Worm (Caenorhabditis elegans) whole organism, early embryonic: ENCODE results near the gene tre-2.

Source experiments
- B0310.2 ChIP-seq: sonication (generic microtip); optimal IDR thresholded peaks from 2 replicates; lab custom pipeline; 2016; ENCODE audit warnings: mild to moderate bottlenecking, missing genetic modification characterization, missing compliant biosample characterization
- F13C5.2 ChIP-seq: sonication (generic microtip); optimal IDR thresholded peaks from 2 replicates; lab custom pipeline; 2017; ENCODE audit warnings: mild to moderate bottlenecking, missing genetic modification characterization, inconsistent platforms, missing compliant biosample characterization
- aly-1 ChIP-seq: sonication (generic microtip); optimal IDR thresholded peaks from 2 replicates; lab custom pipeline; 2016; ENCODE audit warnings: missing genetic modification characterization, missing compliant biosample characterization
- ama-1 ChIP-seq: fragments of 150-350 bp; optimal IDR thresholded peaks from 2 replicates; lab custom pipeline; 2014
- ceh-13 ChIP-seq: fragments of 200-800 bp; sonication (Bioruptor generic); optimal IDR thresholded peaks from 2 replicates; lab custom pipeline; 2018; ENCODE audit warnings: mild to moderate bottlenecking, missing genetic modification characterization, missing compliant biosample characterization
- ceh-36 ChIP-seq: sonication (generic microtip); optimal IDR thresholded peaks from 2 replicates; lab custom pipeline; 2016; ENCODE audit warnings: missing genetic modification characterization, inconsistent platforms, missing compliant biosample characterization
- ets-7 ChIP-seq: sonication (generic microtip); optimal IDR thresholded peaks from 2 replicates; lab custom pipeline; 2016; ENCODE audit warnings: missing genotype, missing genetic modification characterization, missing compliant biosample characterization
- flt-1 ChIP-seq: fragments of 200-800 bp; sonication (Bioruptor generic); IDR thresholded peaks from 2 replicates; pipeline ENCODE4 v1.3.6; 2022; ENCODE audit warnings: missing genetic modification characterization, missing compliant biosample characterization
- hmbx-1 ChIP-seq: sonication (generic microtip); optimal IDR thresholded peaks from 2 replicates; lab custom pipeline; 2016; ENCODE audit warnings: mild to moderate bottlenecking, missing genetic modification characterization, missing compliant biosample characterization
- hmg-4 ChIP-seq: fragments of 200-800 bp; sonication (Bioruptor generic); optimal IDR thresholded peaks from 2 replicates; lab custom pipeline; 2018; ENCODE audit warnings: mild to moderate bottlenecking, missing genetic modification characterization, missing compliant biosample characterization
- hnd-1 ChIP-seq: sonication (generic microtip); optimal IDR thresholded peaks from 2 replicates; lab custom pipeline; 2016; ENCODE audit warnings: missing genetic modification characterization, missing compliant biosample characterization
- pes-1 ChIP-seq: fragments of 200-800 bp; sonication (Bioruptor generic); IDR thresholded peaks from 2 replicates; pipeline ENCODE4 v1.3.6; 2022; ENCODE audit warnings: missing genetic modification reagents, missing genetic modification characterization, missing compliant biosample characterization
- scrt-1 ChIP-seq: fragments of 200-800 bp; sonication (Bioruptor generic); IDR thresholded peaks from 2 replicates; pipeline ENCODE4 v1.3.6; 2022; ENCODE audit warnings: missing genetic modification characterization, missing compliant biosample characterization
- sea-1 ChIP-seq: fragments of 200-800 bp; sonication (Bioruptor generic); conservative IDR thresholded peaks from 2 replicates; pipeline ENCODE4 v1.3.6; 2022; ENCODE audit warnings: missing genetic modification characterization, missing compliant biosample characterization
- tbx-11 ChIP-seq: fragments of 200-800 bp; sonication (Bioruptor generic); IDR thresholded peaks from 2 replicates; pipeline ENCODE4 v1.3.6; 2022; ENCODE audit warnings: missing genetic modification characterization, missing compliant biosample characterization
- tbx-37 ChIP-seq: fragments of 200-800 bp; sonication (Bioruptor generic); conservative IDR thresholded peaks from 2 replicates; pipeline ENCODE4 v1.3.6; 2022; ENCODE audit warnings: missing genetic modification reagents, missing genetic modification characterization, missing compliant biosample characterization
- tra-4 ChIP-seq: sonication (generic microtip); optimal IDR thresholded peaks from 2 replicates; lab custom pipeline; 2017; ENCODE audit warnings: missing genetic modification characterization, missing compliant biosample characterization

Gene tre-2

DNA sequence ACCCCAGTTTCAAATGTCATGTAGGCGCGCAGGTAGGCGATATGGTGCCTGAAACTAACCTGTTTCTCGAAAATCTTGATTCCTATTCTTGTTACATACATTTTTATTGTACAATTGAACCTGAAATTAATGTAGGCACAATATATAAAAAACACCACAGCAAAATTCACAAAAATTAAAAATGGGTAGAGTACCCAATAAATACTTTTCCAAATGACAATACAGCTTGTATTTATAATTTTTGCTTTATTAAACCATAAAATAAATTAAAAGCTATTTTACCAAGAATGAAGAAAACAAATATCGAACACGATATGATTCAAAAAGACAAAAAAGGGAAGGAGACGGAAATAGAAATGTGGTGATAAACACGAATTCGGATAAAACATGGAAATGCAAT, at the start of gene tre-2:
TSS of gene tre-2 (minus strand) at position 101 of the 400 bp plus-strand sequence.
- TF ChIP-seq pes-1 (GFP tag; lab: Robert Waterston, UW): no peak
- no peak for TF ChIP-seq flt-1
- TF ChIP-seq hmg-4 (GFP tag; lab: Kevin White, UChicago): no peak
- no peak for TF ChIP-seq B0310.2
- TF ChIP-seq hmbx-1 (tag; lab: Kevin White, UChicago): no peak
- TF ChIP-seq ama-1 (lab: Kevin White, UChicago): no peak
- TF ChIP-seq ceh-13 (GFP tag; lab: Kevin White, UChicago): no peak

DNA sequence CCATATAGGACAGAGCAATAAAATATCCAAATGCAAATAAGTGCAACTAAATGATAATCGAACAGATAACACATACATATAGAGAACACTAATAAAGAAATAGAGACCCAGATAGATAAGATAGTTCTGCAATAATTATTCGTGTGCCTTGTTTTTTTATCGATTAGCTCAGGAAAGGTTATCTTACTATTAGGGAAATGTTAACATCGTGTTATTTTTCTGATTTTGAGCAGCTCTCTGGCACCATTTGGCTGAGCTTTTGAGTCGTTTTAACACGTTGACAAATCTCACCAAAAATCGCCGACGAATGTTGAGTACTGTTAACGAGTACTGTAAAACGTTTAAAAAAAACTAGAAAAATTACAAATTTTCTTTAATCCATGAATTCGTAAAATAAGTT, 45.2 kb upstream of the tre-2 start, which contains the start of gene cest-6:
TSS of gene cest-6 (minus strand) at position 101 of the 400 bp plus-strand sequence.
- TF ChIP-seq pes-1 (GFP tag; lab: Robert Waterston, UW): no peak
- TF ChIP-seq ceh-13 (GFP tag; lab: Kevin White, UChicago): no peak

DNA sequence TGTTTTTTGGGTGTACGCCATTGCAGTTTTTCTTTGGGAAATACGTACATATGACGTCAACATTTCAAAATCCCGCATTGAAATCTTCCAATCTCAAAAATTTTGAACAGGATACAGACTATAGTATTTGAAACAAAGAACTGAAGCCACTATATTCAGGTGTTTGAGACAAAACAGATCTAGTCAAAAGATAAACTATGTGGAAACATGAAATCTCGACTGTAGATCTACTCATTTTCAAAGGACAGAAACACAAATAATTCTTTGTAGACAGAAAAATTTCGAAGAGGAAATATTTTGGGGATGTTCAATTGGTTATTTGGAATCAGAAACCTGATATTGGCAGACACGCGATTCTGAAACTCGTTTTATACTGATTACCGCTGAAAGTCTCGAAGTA, 42.3 kb upstream of the tre-2 start:
- TF ChIP-seq flt-1 (no peak), ceh-13 (GFP tag; lab: Kevin White, UChicago) (no peak), tra-4 (tag; lab: Kevin White, UChicago) (no peak), tbx-37 (GFP tag; lab: Robert Waterston, UW) (no peak), ceh-36 (tag; lab: Kevin White, UChicago) (no peak), F13C5.2 (tag; lab: Kevin White, UChicago) (no peak), tbx-11 (GFP tag; lab: Robert Waterston, UW) (no peak), hmg-4 (GFP tag; lab: Kevin White, UChicago) (no peak), ama-1 (lab: Kevin White, UChicago) (no peak), pes-1 (GFP tag; lab: Robert Waterston, UW) (no peak)

DNA sequence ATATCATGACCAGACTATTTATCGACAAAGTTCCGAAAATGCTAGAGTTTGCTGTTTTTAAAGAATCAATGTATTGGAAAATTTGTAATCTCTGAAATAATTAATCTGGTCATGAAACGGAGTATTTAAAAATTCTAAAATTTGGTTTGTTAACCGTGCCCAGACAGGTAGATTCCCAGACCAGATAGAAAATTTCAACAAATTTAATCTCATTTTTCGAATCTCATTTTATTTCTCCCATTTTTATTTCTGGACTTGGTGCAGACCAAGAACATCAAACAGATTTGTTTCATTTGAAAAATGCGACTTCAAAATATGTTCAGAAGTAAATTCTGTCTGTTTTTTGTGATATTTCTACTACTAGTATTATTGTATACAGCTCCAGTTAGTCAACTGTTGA, 39.8 kb upstream of the tre-2 start, which contains the start of gene T22D1.1:
TSS of gene T22D1.1 (plus strand) at position 301 of the 400 bp plus-strand sequence.
- TF ChIP-seq hmg-4 (GFP tag; lab: Kevin White, UChicago) (no peak), B0310.2 (no peak), sea-1 (GFP tag; lab: Robert Waterston, UW) (no peak), tbx-37 (GFP tag; lab: Robert Waterston, UW) (no peak), ceh-13 (GFP tag; lab: Kevin White, UChicago) (no peak), pes-1 (GFP tag; lab: Robert Waterston, UW) (no peak), scrt-1 (GFP tag; lab: Robert Waterston, UW) (no peak), F13C5.2 (tag; lab: Kevin White, UChicago) (no peak), aly-1 (tag; lab: Kevin White, UChicago) (no peak), ama-1 (lab: Kevin White, UChicago) (no peak), ceh-36 (tag; lab: Kevin White, UChicago) (no peak), flt-1 (no peak), tbx-11 (GFP tag; lab: Robert Waterston, UW) (no peak), ets-7 (tag; lab: Kevin White, UChicago) (no peak), hmbx-1 (tag; lab: Kevin White, UChicago) (no peak), tra-4 (tag; lab: Kevin White, UChicago) (no peak), hnd-1 (tag; lab: Kevin White, UChicago) (no peak)

DNA sequence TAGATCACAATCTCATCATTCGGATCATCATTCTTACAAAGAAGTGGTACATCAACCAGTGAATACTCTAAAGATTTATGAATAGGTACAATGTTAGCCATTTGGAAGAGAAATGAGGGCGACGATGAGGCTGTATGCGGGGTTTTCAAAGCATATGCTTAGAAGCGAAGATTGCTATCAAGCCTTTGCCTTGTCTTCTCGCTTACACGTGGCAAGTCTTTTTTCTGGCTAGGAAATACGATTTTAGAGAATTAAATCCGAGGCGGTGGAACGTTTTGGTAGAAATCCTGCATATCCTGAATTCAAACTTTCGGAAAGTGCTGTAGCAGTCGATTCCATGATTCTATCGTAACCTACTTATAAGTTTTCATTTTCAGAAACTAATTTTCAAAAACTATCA, 36.8 kb upstream of the tre-2 start, which contains the start of gene T22D1.18:
TSS of gene T22D1.18 (minus strand) at position 101 of the 400 bp plus-strand sequence.
- TF ChIP-seq hmg-4 (GFP tag; lab: Kevin White, UChicago): no peak
- TF ChIP-seq pes-1 (GFP tag; lab: Robert Waterston, UW): no peak
- no peak for TF ChIP-seq hnd-1 (tag; lab: Kevin White, UChicago)
- no peak for TF ChIP-seq aly-1 (tag; lab: Kevin White, UChicago)
- TF ChIP-seq B0310.2: no peak
- TF ChIP-seq ama-1 (lab: Kevin White, UChicago): no peak
- TF ChIP-seq scrt-1 (GFP tag; lab: Robert Waterston, UW): no peak
- TF ChIP-seq F13C5.2 (tag; lab: Kevin White, UChicago): no peak
- no peak for TF ChIP-seq sea-1 (GFP tag; lab: Robert Waterston, UW)
- TF ChIP-seq tbx-11 (GFP tag; lab: Robert Waterston, UW): no peak
- TF ChIP-seq hmbx-1 (tag; lab: Kevin White, UChicago): no peak

DNA sequence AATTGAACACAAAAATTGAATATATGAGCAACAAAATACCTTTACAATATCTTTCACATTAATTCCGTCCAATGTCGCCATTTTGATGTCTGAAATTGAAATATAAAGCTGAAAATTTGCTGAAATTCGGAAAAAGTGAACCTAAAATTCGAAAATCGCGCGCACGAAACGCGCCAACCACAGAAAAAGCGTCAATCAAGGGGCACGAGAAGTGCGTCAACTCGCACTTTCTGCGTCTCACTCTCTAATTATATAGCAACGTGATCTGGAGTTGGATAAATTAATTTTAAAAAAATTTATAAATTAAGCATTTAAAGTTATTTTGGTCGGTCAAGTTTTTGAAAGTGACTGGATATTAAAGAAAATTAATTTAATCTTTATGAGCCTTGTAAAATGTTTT, 36.1 kb upstream of the tre-2 start, which contains the start of gene ruvb-2:
TSS of gene ruvb-2 (minus strand) at position 89 of the 400 bp plus-strand sequence.
- no peak for TF ChIP-seq flt-1
- peak; percentile 38 for TF ChIP-seq F13C5.2 (tag; lab: Kevin White, UChicago)

DNA sequence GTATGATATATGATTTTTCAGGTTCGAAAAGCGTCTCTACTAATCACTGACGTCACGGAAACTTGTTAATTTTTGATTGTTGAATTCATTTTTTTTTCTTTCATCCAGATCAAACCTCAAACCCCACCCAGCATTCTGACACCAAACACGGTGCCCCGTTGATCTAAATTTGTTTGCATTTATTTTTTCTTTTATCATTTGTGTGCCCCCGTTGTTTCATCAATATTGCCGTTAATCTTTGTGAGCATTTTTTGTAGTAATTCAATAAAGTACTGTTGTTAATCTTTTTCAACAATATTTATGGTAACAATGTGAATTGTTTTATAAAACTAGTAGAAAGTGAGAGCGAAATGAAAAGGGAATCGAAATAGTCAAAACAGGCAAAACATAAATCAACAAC, 33.6 kb upstream of the tre-2 start:
- no peak for TF ChIP-seq ama-1 (lab: Kevin White, UChicago)
- TF ChIP-seq tbx-11 (GFP tag; lab: Robert Waterston, UW): no peak
- no peak for TF ChIP-seq sea-1 (GFP tag; lab: Robert Waterston, UW)
- TF ChIP-seq B0310.2: no peak
- no peak for TF ChIP-seq tbx-37 (GFP tag; lab: Robert Waterston, UW)
- no peak for TF ChIP-seq flt-1
- TF ChIP-seq pes-1 (GFP tag; lab: Robert Waterston, UW): no peak
- no peak for TF ChIP-seq ceh-13 (GFP tag; lab: Kevin White, UChicago)
- TF ChIP-seq hmbx-1 (tag; lab: Kevin White, UChicago): no peak
- no peak for TF ChIP-seq ets-7 (tag; lab: Kevin White, UChicago)
- TF ChIP-seq aly-1 (tag; lab: Kevin White, UChicago): no peak
- no peak for TF ChIP-seq tra-4 (tag; lab: Kevin White, UChicago)
- TF ChIP-seq hnd-1 (tag; lab: Kevin White, UChicago): no peak
- no peak for TF ChIP-seq hmg-4 (GFP tag; lab: Kevin White, UChicago)
- TF ChIP-seq ceh-36 (tag; lab: Kevin White, UChicago): no peak
- TF ChIP-seq scrt-1 (GFP tag; lab: Robert Waterston, UW): no peak
